Fruit fly (Drosophila melanogaster): ENCODE measurements around the gene Doc2.

- peak; percentile 76 for TF ChIP-seq Sp1 (GFP tag; optimal IDR thresholded peaks at IDR 0.05)
- peak; percentile 76 for TF ChIP-seq psq (GFP tag; optimal IDR thresholded peaks at IDR 0.05)
- TF ChIP-seq dsf (GFP tag; optimal IDR thresholded peaks at IDR 0.05; ENCODE audit: borderline replicate concordance) = no peak
These were observed 22.8 kb downstream of the Doc2 start for dm6 chr3L:8996173-8996767.
